Fruit fly (Drosophila melanogaster) whole organism, wandering third instar larva: ENCODE data around the gene CG16710.

ENCODE experiments used
- Abd-B ChIP-seq: fragments of >200 bp; optimal IDR thresholded peaks from 2 replicates; lab custom pipeline; 2017; ENCODE audit warnings: missing biosample characterization, missing genetic modification characterization
- CG32264 ChIP-seq: fragments of 200-800 bp; sonication (Bioruptor generic); optimal IDR thresholded peaks from 2 replicates; lab custom pipeline; 2016; ENCODE audit warnings: missing biosample characterization, missing genetic modification characterization
- CrebA ChIP-seq: fragments of 200-800 bp; sonication (Bioruptor generic); optimal IDR thresholded peaks from 2 replicates; lab custom pipeline; 2016; ENCODE audit warnings: missing biosample characterization, mild to moderate bottlenecking, missing genetic modification characterization, borderline replicate concordance
- Dfd ChIP-seq: fragments of >200 bp; optimal IDR thresholded peaks from 2 replicates; lab custom pipeline; 2017; ENCODE audit warnings: missing biosample characterization, missing genetic modification characterization
- Dif ChIP-seq: fragments of 200-275, 200-300 bp; sonication (Bioruptor generic); optimal IDR thresholded peaks from 2 replicates; lab custom pipeline; 2018; ENCODE audit warnings: missing biosample characterization, missing genetic modification characterization; ENCODE audit not compliant: partially characterized antibody
- GATAd ChIP-seq: sonication (Bioruptor generic); optimal IDR thresholded peaks from 2 replicates; lab custom pipeline; 2016; ENCODE audit warnings: missing biosample characterization, missing genetic modification characterization
- HLH106 ChIP-seq: fragments of 200-800 bp; optimal IDR thresholded peaks from 3 replicates; lab custom pipeline; 2019; ENCODE audit warnings: missing biosample characterization, mild to moderate bottlenecking, missing genetic modification characterization, moderate library complexity
- Hnf4 ChIP-seq: fragments of 200-800 bp; sonication (Bioruptor generic); optimal IDR thresholded peaks from 2 replicates; lab custom pipeline; 2016; ENCODE audit warnings: missing biosample characterization, mild to moderate bottlenecking, missing genetic modification characterization
- Hr78 ChIP-seq: fragments of >200 bp; optimal IDR thresholded peaks from 2 replicates; lab custom pipeline; 2017; ENCODE audit warnings: missing biosample characterization, missing genetic modification characterization
- Hr83 ChIP-seq: fragments of 200-300 bp; sonication (Bioruptor generic); optimal IDR thresholded peaks from 2 replicates; lab custom pipeline; 2016; ENCODE audit warnings: missing biosample characterization, mild to moderate bottlenecking, missing genetic modification characterization, moderate library complexity; ENCODE audit not compliant: poor library complexity, severe bottlenecking
- Jra ChIP-seq: sonication (Bioruptor generic); optimal IDR thresholded peaks from 2 replicates; lab custom pipeline; 2016; ENCODE audit warnings: missing biosample characterization, missing genetic modification characterization
- Mio ChIP-seq: sonication (Bioruptor generic); optimal IDR thresholded peaks from 2 replicates; lab custom pipeline; 2016; ENCODE audit warnings: missing biosample characterization, missing genetic modification characterization
- Myc ChIP-seq: fragments of >200 bp; optimal IDR thresholded peaks from 2 replicates; lab custom pipeline; 2017
- N ChIP-seq: fragments of >200 bp; optimal IDR thresholded peaks from 2 replicates; lab custom pipeline; 2018; ENCODE audit warnings: missing biosample characterization, missing external identifiers, missing genetic modification characterization
- OdsH ChIP-seq: fragments of 200-800 bp; sonication (Bioruptor generic); optimal IDR thresholded peaks from 2 replicates; lab custom pipeline; 2016; ENCODE audit warnings: missing biosample characterization, mild to moderate bottlenecking, missing genetic modification characterization
- Rel ChIP-seq, 2 experiments: fragments of 200-800 bp; sonication (Bioruptor generic) in 1 of 2; optimal IDR thresholded peaks; 2 replicates in 1 of 2; 3 replicates in 1 of 2; lab custom pipeline; 2016 to 2019; ENCODE audit warnings: mild to moderate bottlenecking in 2 of 2, missing biosample characterization in 2 of 2, missing genetic modification characterization in 2 of 2, moderate library complexity in 1 of 2
- Sp1 ChIP-seq: fragments of 200-800 bp; sonication (Bioruptor generic); optimal IDR thresholded peaks from 3 replicates; lab custom pipeline; 2019; ENCODE audit warnings: missing biosample characterization, mild to moderate bottlenecking, missing genetic modification characterization, moderate library complexity
- br ChIP-seq: fragments of 200-800 bp; sonication (Bioruptor generic); optimal IDR thresholded peaks from 2 replicates; lab custom pipeline; 2016; ENCODE audit warnings: missing biosample characterization, missing genetic modification characterization
- brk ChIP-seq: fragments of 200-800 bp; sonication (Bioruptor generic); optimal IDR thresholded peaks from 2 replicates; lab custom pipeline; 2016; ENCODE audit warnings: missing biosample characterization, mild to moderate bottlenecking, missing genetic modification characterization
- dl ChIP-seq, 2 experiments: fragments of 175-275, 200-275 bp in 1 of 2; fragments of 200-275 bp in 1 of 2; sonication (Bioruptor generic); optimal IDR thresholded peaks; lab custom pipeline; 2018; ENCODE audit warnings: mild to moderate bottlenecking in 2 of 2, missing biosample characterization in 2 of 2, missing genetic modification characterization in 2 of 2, moderate library complexity in 2 of 2; ENCODE audit not compliant: partially characterized antibody in 2 of 2, insufficient read depth in 1 of 2
- dmrt93B ChIP-seq: fragments of 200-800 bp; sonication (Bioruptor generic); optimal IDR thresholded peaks from 2 replicates; lab custom pipeline; 2018; ENCODE audit warnings: missing biosample characterization, mild to moderate bottlenecking, missing genetic modification characterization
- dsf ChIP-seq: sonication (Bioruptor generic); optimal IDR thresholded peaks from 2 replicates; lab custom pipeline; 2016; ENCODE audit warnings: missing biosample characterization, missing genetic modification characterization, borderline replicate concordance
- foxo ChIP-seq, 2 experiments: fragments of 200-800 bp; sonication (Bioruptor generic); optimal IDR thresholded peaks; 2 replicates in 1 of 2; 3 replicates in 1 of 2; lab custom pipeline; 2016 to 2017; ENCODE audit warnings: missing biosample characterization in 2 of 2, missing genetic modification characterization in 2 of 2
- fru ChIP-seq: fragments of 200-800 bp; sonication (Bioruptor generic); optimal IDR thresholded peaks from 3 replicates; lab custom pipeline; 2016; ENCODE audit warnings: missing biosample characterization, mild to moderate bottlenecking, missing genetic modification characterization
- h ChIP-seq: fragments of 200-800 bp; sonication (Bioruptor generic); optimal IDR thresholded peaks from 3 replicates; lab custom pipeline; 2016; ENCODE audit warnings: missing biosample characterization, mild to moderate bottlenecking, missing genetic modification characterization
- jim ChIP-seq: fragments of 175-275, 200-325 bp; sonication (Bioruptor generic); optimal IDR thresholded peaks from 2 replicates; lab custom pipeline; 2016; ENCODE audit warnings: missing biosample characterization, mild to moderate bottlenecking, missing genetic modification characterization
- lola ChIP-seq: fragments of >200 bp; optimal IDR thresholded peaks from 2 replicates; lab custom pipeline; 2017; ENCODE audit warnings: missing biosample characterization, missing genetic modification characterization
- psq ChIP-seq: fragments of 200-800 bp; sonication (Bioruptor generic); optimal IDR thresholded peaks from 3 replicates; lab custom pipeline; 2017; ENCODE audit warnings: missing biosample characterization, mild to moderate bottlenecking, missing genetic modification characterization, moderate library complexity
- rgr ChIP-seq: fragments of 200-800 bp; sonication (Bioruptor generic); optimal IDR thresholded peaks from 3 replicates; lab custom pipeline; 2016; ENCODE audit warnings: missing biosample characterization, mild to moderate bottlenecking, missing genetic modification characterization
- sage ChIP-seq: fragments of 200-800 bp; sonication (Bioruptor generic); optimal IDR thresholded peaks from 2 replicates; lab custom pipeline; 2016; ENCODE audit warnings: missing biosample characterization, mild to moderate bottlenecking, missing genetic modification characterization
- usp ChIP-seq: fragments of >200 bp; optimal IDR thresholded peaks from 2 replicates; lab custom pipeline; 2017; ENCODE audit warnings: missing biosample characterization, missing genetic modification characterization
- woc ChIP-seq: sonication (Bioruptor generic); optimal IDR thresholded peaks from 2 replicates; lab custom pipeline; 2016; ENCODE audit warnings: missing biosample characterization, mild to moderate bottlenecking, missing genetic modification characterization

CG16710 gene

DNA sequence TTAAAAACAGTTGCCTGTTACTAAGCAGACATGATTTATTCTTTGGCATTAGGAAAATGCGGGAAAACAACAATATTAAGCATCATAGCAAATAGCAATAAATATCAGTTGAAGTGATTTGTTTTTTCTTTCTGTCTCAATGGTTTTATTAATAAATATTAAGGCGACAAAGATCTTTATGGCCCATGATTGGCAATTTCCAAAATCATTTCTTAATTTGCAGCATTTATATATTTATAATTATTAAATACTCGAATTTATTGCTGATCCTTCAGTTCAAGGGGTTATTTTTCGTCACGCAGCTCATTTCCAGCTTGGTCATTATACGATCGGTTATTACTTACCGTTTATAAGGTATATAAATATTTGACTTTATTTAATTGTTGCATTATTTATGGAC is 45.4 kb downstream of the CG16710 start:
- no peak for TF ChIP-seq dmrt93B (GFP tag; lab: Kevin White, UChicago)
- TF ChIP-seq CrebA, result peak; percentile 23

DNA sequence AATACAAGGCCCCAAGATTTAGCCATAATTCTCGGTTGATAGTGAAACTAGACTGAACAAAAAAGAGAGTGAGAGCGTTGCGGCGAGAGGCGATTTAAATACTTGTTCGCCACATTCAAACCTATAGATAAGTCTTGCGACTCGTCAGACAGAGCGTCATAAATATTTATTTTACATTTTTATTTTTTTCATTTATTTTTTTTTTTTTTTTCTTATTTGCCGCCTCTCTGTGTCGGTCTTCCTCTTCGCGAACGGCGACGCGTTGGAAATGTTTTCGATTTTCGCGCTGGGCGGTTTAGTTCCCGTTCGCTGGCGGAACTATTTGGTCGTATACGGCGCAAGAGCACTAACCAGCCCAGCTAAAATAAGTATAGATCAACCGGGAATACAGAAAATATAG is 45.8 kb downstream of the CG16710 start:
- no peak for TF ChIP-seq Dfd (GFP tag; lab: Kevin White, UChicago)
- TF ChIP-seq brk (GFP tag; lab: Kevin White, UChicago), result peak; percentile 9
- peak; percentile 15 for TF ChIP-seq sage (GFP tag; lab: Kevin White, UChicago)

dm6 chr3R:23729066-23729465 is 46.8 kb downstream of the CG16710 start:
- TF ChIP-seq Rel (GFP tag; optimal IDR thresholded peaks at IDR 0.05; lab: Kevin White, UChicago) (no peak), Rel (tag; optimal IDR thresholded peaks at IDR 0.05; lab: Kevin White, UChicago) (no peak), Hr83 (GFP tag; lab: Kevin White, UChicago) (peak; percentile 24), HLH106 (tag; lab: Kevin White, UChicago) (no peak), rgr (GFP tag; lab: Kevin White, UChicago) (peak; percentile 15), woc (GFP tag; lab: Kevin White, UChicago) (no peak), Hr78 (no peak), lola (no peak)
- TF ChIP-seq, all 38 proteins: peak for 2

DNA sequence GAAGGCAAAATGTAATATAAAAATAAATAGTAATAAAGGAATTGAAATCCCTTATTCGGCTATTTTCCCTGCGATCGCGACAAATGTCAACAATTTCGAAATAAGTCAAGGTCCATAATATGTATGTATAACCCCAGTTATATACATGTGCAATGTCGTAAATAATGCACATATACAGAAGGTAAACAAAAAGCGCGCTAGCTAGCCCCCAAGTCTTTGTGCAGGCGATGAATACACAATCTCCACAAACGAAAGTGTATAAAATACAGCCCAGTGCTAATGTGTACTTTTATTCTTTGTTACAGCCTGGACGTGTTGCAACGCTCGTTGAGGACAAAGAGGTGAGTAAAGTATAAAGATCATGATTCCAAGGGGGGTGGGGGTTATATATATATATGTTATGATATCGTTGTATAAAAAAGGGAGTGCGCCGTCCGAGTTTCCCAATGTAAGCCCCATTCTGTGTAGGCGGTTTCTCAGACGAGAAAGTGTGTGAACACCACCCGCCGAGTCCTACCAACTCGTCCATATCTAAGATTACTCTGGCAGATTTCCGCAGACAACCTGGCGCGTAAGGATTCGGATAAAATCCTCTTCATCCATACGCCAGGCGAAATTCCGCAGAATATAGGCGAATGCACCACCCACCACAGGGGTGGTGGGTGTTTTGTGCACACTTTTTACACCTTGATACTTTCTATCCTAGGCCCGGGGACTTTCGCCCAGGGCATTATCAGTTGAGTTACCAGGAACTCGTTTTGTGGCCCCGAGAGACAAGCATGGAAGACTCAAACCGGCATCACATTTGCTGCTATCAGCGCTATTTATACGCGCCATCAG is 47.5 kb downstream of the CG16710 start:
- TF ChIP-seq jim (GFP tag; lab: Kevin White, UChicago) (no peak), N (GFP tag; lab: Kevin White, UChicago) (no peak), Myc (lab: Kevin White, UChicago) (no peak), Hnf4 (GFP tag; lab: Kevin White, UChicago) (peak; percentile 2), foxo (GFP tag; optimal IDR thresholded peaks at IDR 0.05; lab: Kevin White, UChicago) (peak in 1 of 2 experiments; percentile 15), sage (GFP tag; lab: Kevin White, UChicago) (no peak), Hr83 (GFP tag; lab: Kevin White, UChicago) (no peak), dl (GFP tag; optimal IDR thresholded peaks at IDR 0.05; lab: Kevin White, UChicago; ENCODE audit: insufficient read depth in 1 of 2, partially characterized antibody in 2 of 2) (no peak), dsf (GFP tag; lab: Kevin White, UChicago) (no peak), br (GFP tag; lab: Kevin White, UChicago) (peak; percentile 14), HLH106 (tag; lab: Kevin White, UChicago) (peak; percentile 8), Mio (GFP tag; lab: Kevin White, UChicago) (no peak), brk (GFP tag; lab: Kevin White, UChicago) (peak; percentile 52), h (GFP tag; lab: Kevin White, UChicago) (peak; percentile 40), usp (no peak), Jra (GFP tag; lab: Kevin White, UChicago) (no peak), Rel (GFP tag; optimal IDR thresholded peaks at IDR 0.05; lab: Kevin White, UChicago) (no peak), Rel (tag; optimal IDR thresholded peaks at IDR 0.05; lab: Kevin White, UChicago) (peak; percentile 5), fru (peak; percentile 14), GATAd (no peak), Dif (GFP tag; lab: Kevin White, UChicago) (peak; percentile 40), OdsH (no peak), CG32264 (GFP tag; lab: Kevin White, UChicago) (no peak), Sp1 (GFP tag; lab: Kevin White, UChicago) (peak; percentile 9), lola (no peak), Abd-B (GFP tag; lab: Kevin White, UChicago) (no peak), psq (no peak)
